Worm (Caenorhabditis elegans): Measurements from ENCODE around the gene F38B6.2.

F38B6.2 gene

ce11 chrX:6674333-6674919 lies 23.9 kb upstream of the F38B6.2 start, which contains the start of gene F38B6.4:
Gene F38B6.4 (plus strand): TSS chrX:6674869.
- TF ChIP-seq tbx-37 (GFP tag; conservative IDR thresholded peaks at IDR 0.05) (no peak), hnd-1 (tag; optimal IDR thresholded peaks at IDR 0.05) (no peak), ets-7 (tag; optimal IDR thresholded peaks at IDR 0.05) (no peak), hmbx-1 (tag; optimal IDR thresholded peaks at IDR 0.05) (no peak), aly-1 (tag; optimal IDR thresholded peaks at IDR 0.05) (no peak), tra-4 (tag; optimal IDR thresholded peaks at IDR 0.05) (no peak), F13C5.2 (tag; optimal IDR thresholded peaks at IDR 0.05) (no peak), ama-1 (optimal IDR thresholded peaks at IDR 0.05) (no peak), tbx-11 (GFP tag; IDR thresholded peaks at IDR 0.05) (no peak), flt-1 (GFP tag; IDR thresholded peaks at IDR 0.05) (no peak)

- TF ChIP-seq tbx-11 (GFP tag; IDR thresholded peaks at IDR 0.05) (no peak), ama-1 (optimal IDR thresholded peaks at IDR 0.05) (no peak), hmg-4 (GFP tag; optimal IDR thresholded peaks at IDR 0.05) (no peak), hnd-1 (tag; optimal IDR thresholded peaks at IDR 0.05) (no peak), sea-1 (GFP tag; conservative IDR thresholded peaks at IDR 0.05) (no peak), ceh-36 (tag; optimal IDR thresholded peaks at IDR 0.05) (no peak), hmbx-1 (tag; optimal IDR thresholded peaks at IDR 0.05) (no peak), tra-4 (tag; optimal IDR thresholded peaks at IDR 0.05) (no peak), tbx-37 (GFP tag; conservative IDR thresholded peaks at IDR 0.05) (no peak)
These were observed 15.7 kb upstream of the F38B6.2 start, which contains the start of gene F38B6.8 for ce11 chrX:6682683-6683082. Gene F38B6.8 (minus strand): TSS chrX:6682783.

- TF ChIP-seq ceh-36 (tag; optimal IDR thresholded peaks at IDR 0.05) (no peak), F13C5.2 (tag; optimal IDR thresholded peaks at IDR 0.05) (no peak), scrt-1 (GFP tag; IDR thresholded peaks at IDR 0.05) (no peak), hnd-1 (tag; optimal IDR thresholded peaks at IDR 0.05) (no peak), ceh-13 (GFP tag; optimal IDR thresholded peaks at IDR 0.05) (no peak)
These were observed 11.0 kb upstream of the F38B6.2 start for ce11 chrX:6687345-6687744.

DNA sequence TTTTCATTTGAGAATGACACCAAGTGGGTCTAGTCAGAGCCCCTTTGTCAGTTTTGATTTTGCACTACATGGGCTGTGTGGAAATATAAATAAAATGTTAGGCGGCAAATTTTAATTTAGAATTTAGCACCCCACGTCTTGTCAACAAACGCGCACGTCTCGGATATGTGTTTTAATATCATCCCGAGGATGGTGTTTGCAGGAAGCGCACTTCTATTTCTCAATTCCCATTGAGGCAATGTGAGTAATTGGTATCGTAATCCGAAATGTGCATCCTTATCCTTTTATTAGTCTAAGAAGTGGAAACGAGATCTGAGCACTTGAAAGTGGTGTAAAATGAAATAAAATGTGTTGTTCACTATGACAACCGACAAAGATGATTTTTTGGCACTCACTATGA lies 10.6 kb upstream of the F38B6.2 start:
- TF ChIP-seq aly-1 (tag; optimal IDR thresholded peaks at IDR 0.05): no peak
- no peak for TF ChIP-seq tra-4 (tag; optimal IDR thresholded peaks at IDR 0.05)
- TF ChIP-seq B0310.2 (tag; optimal IDR thresholded peaks at IDR 0.05): no peak
- TF ChIP-seq ceh-13 (GFP tag; optimal IDR thresholded peaks at IDR 0.05): no peak
- TF ChIP-seq scrt-1 (GFP tag; IDR thresholded peaks at IDR 0.05): no peak
- TF ChIP-seq sea-1 (GFP tag; conservative IDR thresholded peaks at IDR 0.05): no peak
- no peak for TF ChIP-seq ama-1 (optimal IDR thresholded peaks at IDR 0.05)
- TF ChIP-seq ceh-36 (tag; optimal IDR thresholded peaks at IDR 0.05): no peak
- TF ChIP-seq tbx-37 (GFP tag; conservative IDR thresholded peaks at IDR 0.05): no peak
- no peak for TF ChIP-seq F13C5.2 (tag; optimal IDR thresholded peaks at IDR 0.05)

ce11 chrX:6688953-6689562 lies 9.3 kb upstream of the F38B6.2 start:
- no peak for TF ChIP-seq ama-1 (optimal IDR thresholded peaks at IDR 0.05)
- TF ChIP-seq tra-4 (tag; optimal IDR thresholded peaks at IDR 0.05): no peak
- no peak for TF ChIP-seq aly-1 (tag; optimal IDR thresholded peaks at IDR 0.05)
- no peak for TF ChIP-seq hmg-4 (GFP tag; optimal IDR thresholded peaks at IDR 0.05)
- no peak for TF ChIP-seq tbx-37 (GFP tag; conservative IDR thresholded peaks at IDR 0.05)
- no peak for TF ChIP-seq F13C5.2 (tag; optimal IDR thresholded peaks at IDR 0.05)
- no peak for TF ChIP-seq scrt-1 (GFP tag; IDR thresholded peaks at IDR 0.05)
- TF ChIP-seq sea-1 (GFP tag; conservative IDR thresholded peaks at IDR 0.05): no peak
- no peak for TF ChIP-seq hmbx-1 (tag; optimal IDR thresholded peaks at IDR 0.05)

- TF ChIP-seq ets-7 (tag; optimal IDR thresholded peaks at IDR 0.05): no peak
- TF ChIP-seq sea-1 (GFP tag; conservative IDR thresholded peaks at IDR 0.05): no peak
- no peak for TF ChIP-seq B0310.2 (tag; optimal IDR thresholded peaks at IDR 0.05)
- TF ChIP-seq tra-4 (tag; optimal IDR thresholded peaks at IDR 0.05): no peak
- TF ChIP-seq hmbx-1 (tag; optimal IDR thresholded peaks at IDR 0.05): no peak
- TF ChIP-seq hnd-1 (tag; optimal IDR thresholded peaks at IDR 0.05): no peak
- no peak for TF ChIP-seq pes-1 (GFP tag; IDR thresholded peaks at IDR 0.05)
- no peak for TF ChIP-seq flt-1 (GFP tag; IDR thresholded peaks at IDR 0.05)
- TF ChIP-seq tbx-11 (GFP tag; IDR thresholded peaks at IDR 0.05): no peak
- no peak for TF ChIP-seq ceh-36 (tag; optimal IDR thresholded peaks at IDR 0.05)
- TF ChIP-seq F13C5.2 (tag; optimal IDR thresholded peaks at IDR 0.05): no peak
- TF ChIP-seq tbx-37 (GFP tag; conservative IDR thresholded peaks at IDR 0.05): no peak
- TF ChIP-seq ama-1 (optimal IDR thresholded peaks at IDR 0.05): no peak
- no peak for TF ChIP-seq scrt-1 (GFP tag; IDR thresholded peaks at IDR 0.05)
- TF ChIP-seq ceh-13 (GFP tag; optimal IDR thresholded peaks at IDR 0.05): no peak
- no peak for TF ChIP-seq hmg-4 (GFP tag; optimal IDR thresholded peaks at IDR 0.05)
- no peak for TF ChIP-seq aly-1 (tag; optimal IDR thresholded peaks at IDR 0.05)
These were observed 8.3 kb upstream of the F38B6.2 start, which contains the start of gene F38B6.6 for ce11 chrX:6689985-6690384. Gene F38B6.6 (minus strand): TSS chrX:6690085.

- TF ChIP-seq hmbx-1 (tag; optimal IDR thresholded peaks at IDR 0.05) (no peak), flt-1 (GFP tag; IDR thresholded peaks at IDR 0.05) (no peak), hnd-1 (tag; optimal IDR thresholded peaks at IDR 0.05) (no peak), aly-1 (tag; optimal IDR thresholded peaks at IDR 0.05) (no peak), tbx-37 (GFP tag; conservative IDR thresholded peaks at IDR 0.05) (no peak), ceh-36 (tag; optimal IDR thresholded peaks at IDR 0.05) (no peak), ceh-13 (GFP tag; optimal IDR thresholded peaks at IDR 0.05) (no peak)
These were observed 6.7 kb upstream of the F38B6.2 start for ce11 chrX:6691653-6692052.

DNA sequence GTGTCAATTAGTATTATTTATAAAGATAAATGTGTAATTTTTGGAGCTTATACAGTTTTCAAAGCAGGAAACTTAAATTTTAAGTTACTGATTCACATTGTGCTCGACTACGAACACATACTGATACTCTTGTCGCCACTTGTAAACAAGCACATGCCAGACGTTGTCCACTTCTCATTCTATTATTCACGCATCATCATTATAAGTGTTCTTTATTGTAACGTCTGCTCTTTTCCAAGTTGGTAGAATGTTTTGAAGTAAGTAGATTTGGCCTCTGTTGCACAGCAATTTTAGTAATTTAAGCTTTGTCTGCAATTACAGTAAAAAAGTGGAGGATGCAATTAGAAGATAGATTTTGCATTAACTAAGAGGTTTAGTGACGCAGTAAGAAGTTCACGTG lies 5.4 kb upstream of the F38B6.2 start:
- TF ChIP-seq flt-1 (GFP tag; IDR thresholded peaks at IDR 0.05) (no peak), tbx-11 (GFP tag; IDR thresholded peaks at IDR 0.05) (no peak), tra-4 (tag; optimal IDR thresholded peaks at IDR 0.05) (no peak), hmg-4 (GFP tag; optimal IDR thresholded peaks at IDR 0.05) (no peak), sea-1 (GFP tag; conservative IDR thresholded peaks at IDR 0.05) (no peak)

Data from whole organism, early embryonic.